Fruit fly (Drosophila melanogaster): Measurements from ENCODE around the gene CG44325.
A peak's percentile ranks its signal among the peaks of the same experiment; 100 is the strongest.

CG44325 gene

dm6 chrX:9040855-9041254, 37.4 kb downstream of the CG44325 start (continued):
- peak; percentile 8 for TF ChIP-seq Nf-YC (tag; optimal IDR thresholded peaks at IDR 0.05)
- peak; percentile 73 for TF ChIP-seq pita (GFP tag; optimal IDR thresholded peaks at IDR 0.05)
- TF ChIP-seq pzg (GFP tag; optimal IDR thresholded peaks at IDR 0.05), result peak; percentile 21
- TF ChIP-seq sd (tag; optimal IDR thresholded peaks at IDR 0.05), result peak; percentile 22
- peak; percentile 20 for TF ChIP-seq Sry-δ (GFP tag; optimal IDR thresholded peaks at IDR 0.05)
- TF ChIP-seq Myb (GFP tag; optimal IDR thresholded peaks at IDR 0.05), result peak; percentile 38
- peak; percentile 63 for TF ChIP-seq E2f2 (GFP tag; IDR thresholded peaks at IDR 0.05)
- TF ChIP-seq NC2β (GFP tag; optimal IDR thresholded peaks at IDR 0.05), result no peak
- no peak for TF ChIP-seq Hey (tag; optimal IDR thresholded peaks at IDR 0.05)
- TF ChIP-seq CG11504 (tag; optimal IDR thresholded peaks at IDR 0.05), result peak; percentile 16
- peak; percentile 42 for TF ChIP-seq Ets97D (GFP tag; optimal IDR thresholded peaks at IDR 0.05)

- TF ChIP-seq klu (GFP tag; IDR thresholded peaks at IDR 0.05) (no peak), CG9817 (tag; optimal IDR thresholded peaks at IDR 0.05) (no peak), Drgx (GFP tag; IDR thresholded peaks at IDR 0.05) (peak; percentile 30; the same call in 1 of the 2 replicates), MESR4 (GFP tag; optimal IDR thresholded peaks at IDR 0.05) (no peak), CG34422 (GFP tag; IDR thresholded peaks at IDR 0.05) (no peak), Myb (GFP tag; optimal IDR thresholded peaks at IDR 0.05) (no peak)
These were observed 39.5 kb downstream of the CG44325 start for dm6 chrX:9038778-9039177.

dm6 chrX:9036113-9036512, 42.2 kb downstream of the CG44325 start:
- TF ChIP-seq fd3F (GFP tag; optimal IDR thresholded peaks at IDR 0.05) (no peak), dm (GFP tag; optimal IDR thresholded peaks at IDR 0.05) (no peak), org-1 (GFP tag; optimal IDR thresholded peaks at IDR 0.05) (no peak), CG3163 (GFP tag; optimal IDR thresholded peaks at IDR 0.05) (no peak), sc (optimal IDR thresholded peaks at IDR 0.05) (no peak), sc (GFP tag; optimal IDR thresholded peaks at IDR 0.05) (no peak), CG9215 (GFP tag; IDR thresholded peaks at IDR 0.05) (no peak), en (GFP tag; optimal IDR thresholded peaks at IDR 0.05) (no peak), CG12104 (GFP tag; optimal IDR thresholded peaks at IDR 0.05) (no peak), pros (GFP tag; optimal IDR thresholded peaks at IDR 0.05) (no peak), CG5245 (GFP tag; optimal IDR thresholded peaks at IDR 0.05) (no peak), chif (GFP tag; optimal IDR thresholded peaks at IDR 0.05) (no peak), al (GFP tag; IDR thresholded peaks at IDR 0.05) (no peak), run (tag; optimal IDR thresholded peaks at IDR 0.05) (no peak), da (GFP tag; optimal IDR thresholded peaks at IDR 0.05) (no peak), ci (GFP tag; IDR thresholded peaks at IDR 0.05) (no peak), pnt (GFP tag; optimal IDR thresholded peaks at IDR 0.05) (no peak), Atf-2 (GFP tag; optimal IDR thresholded peaks at IDR 0.05) (no peak)

dm6 chrX:9029900-9030373, 48.4 kb downstream of the CG44325 start, which contains the start of gene Nost:
Gene Nost (plus strand): TSS chrX:9030205.
- TF ChIP-seq CG34224 (GFP tag; IDR thresholded peaks at IDR 0.05; ENCODE audit: partially characterized antibody) (peak; percentile 37; the same call in 2 of the 3 replicates), CG11247 (GFP tag; IDR thresholded peaks at IDR 0.05) (no peak), sqz (GFP tag; optimal IDR thresholded peaks at IDR 0.05) (peak; percentile 67), CG8359 (GFP tag; optimal IDR thresholded peaks at IDR 0.05; ENCODE audit: borderline replicate concordance) (no peak), nom (GFP tag; optimal IDR thresholded peaks at IDR 0.05) (peak; percentile 9), CG4820 (GFP tag; optimal IDR thresholded peaks at IDR 0.05) (no peak), zfh1 (GFP tag; IDR thresholded peaks at IDR 0.05) (0 out of 3 replicates have a peak, but pooled peaks have one; percentile 22), CG2712 (tag; optimal IDR thresholded peaks at IDR 0.05) (no peak), row (GFP tag; IDR thresholded peaks at IDR 0.05) (peak; percentile 52; the same call in 1 of the 3 replicates), hkb (optimal IDR thresholded peaks at IDR 0.05) (no peak), hkb (GFP tag; IDR thresholded peaks at IDR 0.05) (0 out of 2 replicates have a peak, but pooled peaks have one; percentile 29), Doc3 (GFP tag; IDR thresholded peaks at IDR 0.05; ENCODE audit: partially characterized antibody) (peak; percentile 26; the same call in 1 of the 3 replicates), Jarid2 (GFP tag; optimal IDR thresholded peaks at IDR 0.05) (peak; percentile 77), chinmo (GFP tag; IDR thresholded peaks at IDR 0.05; ENCODE audit: partially characterized antibody) (peak; percentile 95; the same call in 3 of the 4 replicates), Ptx1 (GFP tag; IDR thresholded peaks at IDR 0.05) (no peak)

Measured in whole organism, embryonic.